Fruit fly (Drosophila melanogaster): Measurements from ENCODE around the gene Ccp84Ac.

The Ccp84Ac gene

DNA sequence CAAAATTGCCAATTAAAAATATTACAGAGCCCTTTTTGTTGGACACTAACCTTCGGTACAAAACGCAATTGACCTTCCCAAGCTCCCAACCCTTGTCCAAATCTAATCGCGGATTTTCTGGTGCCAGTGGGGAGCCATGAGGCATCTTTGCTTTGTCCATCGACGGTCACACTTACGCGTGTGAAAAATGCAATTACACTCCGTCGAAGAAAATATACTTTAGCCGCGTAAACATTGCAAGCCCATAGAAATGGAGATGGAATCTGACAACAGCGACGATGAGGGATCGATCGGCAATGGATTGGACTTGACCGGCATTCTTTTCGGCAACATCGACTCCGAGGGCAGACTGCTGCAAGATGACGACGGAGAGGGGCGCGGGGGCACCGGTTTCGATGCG lies 49.3 kb downstream of the Ccp84Ac start, which contains the start of gene Taf1:
Taf1 (plus strand) TSS at position 150 of the 400 bp plus-strand sequence.
- TF ChIP-seq cic (GFP tag; optimal IDR thresholded peaks at IDR 0.05), result no peak
- no peak for TF ChIP-seq Clk (GFP tag; optimal IDR thresholded peaks at IDR 0.05)
- peak; percentile 20 for TF ChIP-seq Hr96 (GFP tag; optimal IDR thresholded peaks at IDR 0.05)
- no peak for TF ChIP-seq CG7101 (tag; optimal IDR thresholded peaks at IDR 0.05)
- peak; percentile 20 for TF ChIP-seq Mnt (GFP tag; optimal IDR thresholded peaks at IDR 0.05)
- TF ChIP-seq toe (GFP tag; optimal IDR thresholded peaks at IDR 0.05), result peak; percentile 60
- TF ChIP-seq bab1 (GFP tag; optimal IDR thresholded peaks at IDR 0.05), result peak; percentile 17
- peak; percentile 39 for TF ChIP-seq CG12768 (GFP tag; optimal IDR thresholded peaks at IDR 0.05)
- no peak for TF ChIP-seq CG33017 (tag; optimal IDR thresholded peaks at IDR 0.05)
